Fruit fly (Drosophila melanogaster) whole organism, embryonic: ENCODE results near the gene CG13039.

ENCODE experiments used
- CG17359 ChIP-seq: fragments of 200-800 bp; sonication (Bioruptor generic); optimal IDR thresholded peaks from 3 replicates; lab custom pipeline; 2018; ENCODE audit warnings: missing biosample characterization, mild to moderate bottlenecking, missing genetic modification characterization, moderate library complexity
- Meics ChIP-seq: fragments of 200-800 bp; sonication (Bioruptor generic); optimal IDR thresholded peaks from 2 replicates; lab custom pipeline; 2017; ENCODE audit warnings: missing biosample characterization, mild to moderate bottlenecking, missing genetic modification characterization
- exex ChIP-seq: fragments of 200-800 bp; sonication (Bioruptor generic); optimal IDR thresholded peaks from 4 replicates; lab custom pipeline; 2018; ENCODE audit warnings: missing biosample characterization, mild to moderate bottlenecking, missing genetic modification characterization, moderate library complexity

- TF ChIP-seq CG17359 (peak; percentile 31), exex (tag; lab: Kevin White, UChicago) (no peak), Meics (GFP tag; lab: Kevin White, UChicago) (no peak)
These were observed 40.3 kb downstream of the CG13039 start for dm6 chr3L:16286258-16286657.
